Fruit fly (Drosophila melanogaster): ENCODE data around the gene Elys.

dm6 chrX:19603953-19604352, 48.2 kb upstream of the Elys start:
- TF ChIP-seq usp (GFP tag; optimal IDR thresholded peaks at IDR 0.05) (no peak), CG8478 (optimal IDR thresholded peaks at IDR 0.05) (no peak), EcR (GFP tag; optimal IDR thresholded peaks at IDR 0.05) (no peak), pan (optimal IDR thresholded peaks at IDR 0.05) (no peak)

All from whole organism.